Worm (Caenorhabditis elegans) whole organism, L1 larva: Measurements from ENCODE around the gene T28A11.17.

Source experiments
- mef-2 ChIP-seq: fragments of 150-350 bp; optimal IDR thresholded peaks from 2 replicates; lab custom pipeline; 2014; ENCODE audit warnings: missing biosample characterization, missing genetic modification characterization
- nhr-71 ChIP-seq: sonication (generic microtip); optimal IDR thresholded peaks from 2 replicates; lab custom pipeline; 2016; ENCODE audit warnings: mild to moderate bottlenecking, missing genetic modification characterization, moderate library complexity, missing compliant biosample characterization
- snpc-4 ChIP-seq: fragments of 150-350 bp; optimal IDR thresholded peaks from 2 replicates; lab custom pipeline; 2014; ENCODE audit warnings: missing biosample characterization, missing genetic modification characterization

- TF ChIP-seq mef-2 (tag; lab: Kevin White, UChicago), result no peak
- TF ChIP-seq nhr-71 (tag; lab: Kevin White, UChicago), result no peak
- TF ChIP-seq snpc-4, result no peak
These were observed 38.7 kb downstream of the T28A11.17 start, which contains the start of gene K08D9.2 for ce11 chrV:3227373-3227772.
